Worm (Caenorhabditis elegans): ENCODE data around the gene Y38E10A.17.

The Y38E10A.17 gene

DNA sequence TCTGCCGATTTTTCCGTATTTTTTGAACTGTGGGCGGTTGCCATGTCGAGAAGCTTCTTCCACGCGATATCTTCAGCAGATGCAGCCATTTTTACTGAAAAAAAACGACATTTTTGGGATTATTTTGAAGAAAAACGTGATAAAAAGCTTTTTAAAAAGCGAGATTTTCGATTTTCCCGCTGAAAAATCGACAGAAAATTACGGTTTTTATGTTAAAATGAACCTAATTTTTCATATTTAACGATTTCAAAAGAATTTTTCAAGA, 43.0 kb upstream of the Y38E10A.17 start, which contains the start of gene Y38E10A.22:
Gene Y38E10A.22, minus strand, starts transcription at position 101 of the 265 bp plus-strand sequence.
- no peak for TF ChIP-seq Y22D7AL.16 (tag; optimal IDR thresholded peaks at IDR 0.05)
- TF ChIP-seq pqm-1 (tag; optimal IDR thresholded peaks at IDR 0.05), result no peak
- TF ChIP-seq pha-4 (tag; optimal IDR thresholded peaks at IDR 0.05), result no peak
- no peak for TF ChIP-seq ets-4 (tag; optimal IDR thresholded peaks at IDR 0.05)
- no peak for TF ChIP-seq npax-4 (tag; optimal IDR thresholded peaks at IDR 0.05)
- TF ChIP-seq ceh-34 (tag; optimal IDR thresholded peaks at IDR 0.05), result no peak
- TF ChIP-seq hlh-6 (tag; optimal IDR thresholded peaks at IDR 0.05), result no peak

ce11 chrII:12673311-12673710, 38.7 kb upstream of the Y38E10A.17 start:
- no peak for TF ChIP-seq K09A11.1 (tag; optimal IDR thresholded peaks at IDR 0.05; ENCODE audit: insufficient read depth)
- no peak for TF ChIP-seq ets-4 (tag; optimal IDR thresholded peaks at IDR 0.05)

ce11 chrII:12672512-12672911, 37.9 kb upstream of the Y38E10A.17 start:
- TF ChIP-seq pha-2 (tag; optimal IDR thresholded peaks at IDR 0.05) (no peak), che-1 (tag; optimal IDR thresholded peaks at IDR 0.05) (no peak), hlh-6 (tag; optimal IDR thresholded peaks at IDR 0.05) (no peak), fkh-10 (GFP tag; optimal IDR thresholded peaks at IDR 0.05) (no peak), ceh-31 (tag; optimal IDR thresholded peaks at IDR 0.05) (no peak), npax-4 (tag; optimal IDR thresholded peaks at IDR 0.05) (no peak), hlh-30 (tag; optimal IDR thresholded peaks at IDR 0.05; ENCODE audit: insufficient read depth) (no peak), ahr-1 (tag; optimal IDR thresholded peaks at IDR 0.05) (no peak), ceh-19 (GFP tag; optimal IDR thresholded peaks at IDR 0.05) (no peak), unc-3 (GFP tag; conservative IDR thresholded peaks at IDR 0.05) (no peak), unc-3 (tag; optimal IDR thresholded peaks at IDR 0.05) (no peak)

DNA sequence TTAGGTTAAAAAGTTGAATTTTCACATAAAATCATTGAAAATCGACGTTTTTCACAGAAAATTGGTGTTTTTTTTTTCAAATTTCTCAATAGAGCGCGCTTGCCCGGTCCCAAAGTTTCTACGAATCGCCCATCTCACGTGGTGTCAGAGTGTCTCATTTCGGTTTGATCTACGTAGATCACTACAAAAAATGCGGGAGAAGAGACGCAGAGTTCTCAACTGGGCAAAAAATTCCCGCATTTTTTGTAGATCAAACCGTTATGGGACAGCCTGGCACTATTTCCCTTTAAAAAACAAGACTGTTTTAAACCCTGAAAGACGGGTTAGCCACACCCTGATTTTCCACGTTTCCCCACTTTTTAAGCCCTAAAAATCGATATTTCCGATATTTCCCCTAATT, 37.3 kb upstream of the Y38E10A.17 start:
- TF ChIP-seq rnt-1 (tag; optimal IDR thresholded peaks at IDR 0.05) (no peak), dve-1 (tag; optimal IDR thresholded peaks at IDR 0.05) (no peak), F13H6.1 (tag; optimal IDR thresholded peaks at IDR 0.05) (no peak), ceh-24 (tag; optimal IDR thresholded peaks at IDR 0.05) (no peak), ceh-30 (tag; optimal IDR thresholded peaks at IDR 0.05) (no peak), lin-11 (tag; optimal IDR thresholded peaks at IDR 0.05) (no peak), gmeb-2 (tag; optimal IDR thresholded peaks at IDR 0.05) (no peak), pag-3 (tag; optimal IDR thresholded peaks at IDR 0.05; ENCODE audit: borderline replicate concordance) (no peak), pros-1 (tag; optimal IDR thresholded peaks at IDR 0.05) (no peak), tbx-7 (tag; optimal IDR thresholded peaks at IDR 0.05) (no peak), ama-1 (optimal IDR thresholded peaks at IDR 0.05) (no peak), eyg-1 (tag; optimal IDR thresholded peaks at IDR 0.05) (no peak), pqm-1 (tag; optimal IDR thresholded peaks at IDR 0.05) (no peak), ceh-9 (tag; optimal IDR thresholded peaks at IDR 0.05) (no peak), sdc-2 (tag; optimal IDR thresholded peaks at IDR 0.05) (no peak), ztf-16 (tag; optimal IDR thresholded peaks at IDR 0.05) (no peak), ceh-22 (tag; optimal IDR thresholded peaks at IDR 0.05) (no peak), ceh-18 (tag; optimal IDR thresholded peaks at IDR 0.05) (no peak)

ce11 chrII:12670877-12671864, 36.6 kb upstream of the Y38E10A.17 start:
- no peak for TF ChIP-seq ceh-2 (tag; optimal IDR thresholded peaks at IDR 0.05)
- TF ChIP-seq ceh-34 (tag; optimal IDR thresholded peaks at IDR 0.05), result no peak
- no peak for TF ChIP-seq pha-2 (tag; optimal IDR thresholded peaks at IDR 0.05)
- TF ChIP-seq pat-9 (tag; optimal IDR thresholded peaks at IDR 0.05), result no peak
- no peak for TF ChIP-seq Y22D7AL.16 (tag; optimal IDR thresholded peaks at IDR 0.05)
- no peak for TF ChIP-seq ceh-31 (tag; optimal IDR thresholded peaks at IDR 0.05)
- no peak for TF ChIP-seq C38D4.7 (GFP tag; optimal IDR thresholded peaks at IDR 0.05)
- no peak for TF ChIP-seq odd-2 (tag; optimal IDR thresholded peaks at IDR 0.05)
- TF ChIP-seq rnt-1 (tag; optimal IDR thresholded peaks at IDR 0.05), result no peak
- no peak for TF ChIP-seq C08G9.2 (tag; optimal IDR thresholded peaks at IDR 0.05)
- TF ChIP-seq pha-4 (tag; optimal IDR thresholded peaks at IDR 0.05), result no peak
- no peak for TF ChIP-seq ref-2 (tag; optimal IDR thresholded peaks at IDR 0.05)
